Worm (Caenorhabditis elegans) whole organism, midembryonic: Measurements from ENCODE around the gene mdt-29.

Source experiments
- T22C8.4 ChIP-seq: fragments of 200-800 bp; sonication (Bioruptor generic); IDR thresholded peaks from 2 replicates; pipeline ENCODE4 v1.3.6; 2022; ENCODE audit warnings: missing genetic modification characterization, missing compliant biosample characterization
- cog-1 ChIP-seq: sonication (generic microtip); optimal IDR thresholded peaks from 2 replicates; lab custom pipeline; 2016; ENCODE audit warnings: missing genetic modification characterization, missing compliant biosample characterization
- flt-1 ChIP-seq: fragments of 200-800 bp; sonication (Bioruptor generic); IDR thresholded peaks from 2 replicates; pipeline ENCODE4 v1.3.6; 2022; ENCODE audit warnings: missing genetic modification characterization, missing compliant biosample characterization
- med-1 ChIP-seq: sonication (generic microtip); optimal IDR thresholded peaks from 2 replicates; lab custom pipeline; 2017; ENCODE audit warnings: missing genetic modification characterization, mild to moderate bottlenecking, missing compliant biosample characterization, antibody characterized with exemption, missing genetic modification reagents; ENCODE audit not compliant: insufficient read depth
- ref-1 ChIP-seq: fragments of 200-800 bp; sonication (Bioruptor generic); conservative IDR thresholded peaks from 2 replicates; pipeline ENCODE4 v1.3.6; 2022; ENCODE audit warnings: missing genetic modification reagents, missing genetic modification characterization, missing compliant biosample characterization
- tab-1 ChIP-seq: fragments of 200-800 bp; sonication (Bioruptor generic); IDR thresholded peaks from 2 replicates; pipeline ENCODE4 v1.3.6; 2022; ENCODE audit warnings: missing genetic modification characterization, missing compliant biosample characterization
- ztf-23 ChIP-seq: fragments of 200-800 bp; sonication (Bioruptor generic); IDR thresholded peaks from 2 replicates; pipeline ENCODE4 v1.3.6; 2022; ENCODE audit warnings: missing genetic modification reagents, missing genetic modification characterization, missing compliant biosample characterization

DNA sequence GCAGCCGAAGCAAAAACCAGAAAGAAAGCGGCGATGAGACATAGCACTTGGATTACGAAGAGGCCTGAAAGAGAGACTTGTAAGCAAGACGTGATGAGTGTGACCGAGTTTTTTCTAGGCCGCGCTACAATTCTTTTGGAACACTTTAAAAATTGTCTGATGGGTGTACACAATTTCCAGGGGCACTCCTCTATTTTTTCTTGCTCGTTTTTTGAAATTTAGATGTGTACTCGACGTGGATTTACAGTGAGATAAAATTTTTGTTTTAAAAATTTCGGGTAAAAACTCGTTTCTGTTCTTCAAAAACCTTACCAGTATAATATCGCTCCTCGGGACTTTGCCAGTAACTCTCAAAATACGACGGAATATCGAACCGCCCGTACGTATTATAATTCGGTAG lies 43.2 kb upstream of the mdt-29 start:
- TF ChIP-seq ztf-23 (GFP tag; lab: Robert Waterston, UW): no peak
- no peak for TF ChIP-seq flt-1
- TF ChIP-seq med-1 (GFP tag; lab: Kevin White, UChicago): no peak
- no peak for TF ChIP-seq tab-1 (GFP tag; lab: Robert Waterston, UW)
- no peak for TF ChIP-seq ref-1 (GFP tag; lab: Robert Waterston, UW)
- TF ChIP-seq cog-1 (tag; lab: Kevin White, UChicago): no peak
- TF ChIP-seq T22C8.4: no peak
